Fruit fly (Drosophila melanogaster) whole organism, embryonic: Measurements from ENCODE around the gene CG17108.
A peak's percentile ranks its signal among the peaks of the same experiment; 100 is the strongest.

ENCODE experiments used
- ATbp ChIP-seq: fragments of 200-800 bp; sonication (Bioruptor generic); optimal IDR thresholded peaks from 2 replicates; lab custom pipeline; 2017; ENCODE audit warnings: missing biosample characterization, mild to moderate bottlenecking, missing genetic modification characterization, missing genetic modification reagents
- Abd-B ChIP-seq: fragments of 200-800 bp; sonication (Bioruptor generic); optimal IDR thresholded peaks from 2 replicates; lab custom pipeline; 2018; ENCODE audit warnings: missing biosample characterization, mild to moderate bottlenecking, missing genetic modification characterization, moderate library complexity
- Antp ChIP-seq: fragments of 200-800 bp; sonication (Bioruptor generic); optimal IDR thresholded peaks from 3 replicates; lab custom pipeline; 2016; ENCODE audit warnings: missing biosample characterization, missing genetic modification characterization
- CG10979 ChIP-seq: fragments of 200-800 bp; sonication (Bioruptor generic); optimal IDR thresholded peaks from 2 replicates; lab custom pipeline; 2018; ENCODE audit warnings: missing biosample characterization, mild to moderate bottlenecking, missing genetic modification characterization, moderate library complexity
- CG11085 ChIP-seq: fragments of 200-800 bp; sonication (Bioruptor generic); IDR thresholded peaks from 2 replicates; pipeline ENCODE4 v1.3.6; 2022; ENCODE audit warnings: missing biosample characterization, missing genetic modification characterization
- CG12236 ChIP-seq: fragments of 200-800 bp; sonication (Bioruptor generic); optimal IDR thresholded peaks from 2 replicates; lab custom pipeline; 2016; ENCODE audit warnings: missing biosample characterization, missing genetic modification characterization
- CG12769 ChIP-seq: fragments of 200-800 bp; sonication (Bioruptor generic); optimal IDR thresholded peaks from 2 replicates; lab custom pipeline; 2019; ENCODE audit warnings: missing biosample characterization, mild to moderate bottlenecking, missing genetic modification characterization, moderate library complexity
- CG12942 ChIP-seq: fragments of 200-800 bp; sonication (Bioruptor generic); optimal IDR thresholded peaks from 3 replicates; lab custom pipeline; 2016; ENCODE audit warnings: missing biosample characterization, missing genetic modification characterization
- CG13775 ChIP-seq: fragments of 200-800 bp; sonication (Bioruptor generic); optimal IDR thresholded peaks from 3 replicates; lab custom pipeline; 2017; ENCODE audit warnings: missing biosample characterization, mild to moderate bottlenecking, missing genetic modification characterization
- CG1603 ChIP-seq: fragments of 200-800 bp; sonication (Bioruptor generic); optimal IDR thresholded peaks from 2 replicates; lab custom pipeline; 2019; ENCODE audit warnings: missing biosample characterization, mild to moderate bottlenecking, missing genetic modification characterization, moderate library complexity
- CG17359 ChIP-seq: fragments of 200-800 bp; sonication (Bioruptor generic); optimal IDR thresholded peaks from 3 replicates; lab custom pipeline; 2018; ENCODE audit warnings: missing biosample characterization, mild to moderate bottlenecking, missing genetic modification characterization, moderate library complexity
- CG18764 ChIP-seq: fragments of 200-800 bp; sonication (Bioruptor generic); optimal IDR thresholded peaks from 3 replicates; lab custom pipeline; 2016; ENCODE audit warnings: missing biosample characterization, missing genetic modification characterization
- CG30403 ChIP-seq: fragments of 200-800 bp; sonication (Bioruptor generic); optimal IDR thresholded peaks from 3 replicates; lab custom pipeline; 2016; ENCODE audit warnings: missing biosample characterization, missing genetic modification characterization
- CG34376 ChIP-seq: fragments of 200-800 bp; sonication (Bioruptor generic); optimal IDR thresholded peaks from 2 replicates; lab custom pipeline; 2018; ENCODE audit warnings: missing biosample characterization, mild to moderate bottlenecking, missing genetic modification characterization
- CG4730 ChIP-seq: fragments of 200-800 bp; sonication (Bioruptor generic); IDR thresholded peaks from 2 replicates; pipeline ENCODE4 v1.3.6; 2022; ENCODE audit warnings: missing biosample characterization, missing genetic modification characterization
- CG6272 ChIP-seq: fragments of 200-800 bp; sonication (Bioruptor generic); IDR thresholded peaks from 2 replicates; pipeline ENCODE4 v1.3.6; 2022; ENCODE audit warnings: missing biosample characterization, missing genetic modification characterization
- CG7928 ChIP-seq: fragments of 200-800 bp; sonication (Bioruptor generic); optimal IDR thresholded peaks from 2 replicates; lab custom pipeline; 2017; ENCODE audit warnings: missing biosample characterization, mild to moderate bottlenecking, missing genetic modification characterization
- CG7987 ChIP-seq: fragments of 200-800 bp; sonication (Bioruptor generic); optimal IDR thresholded peaks from 2 replicates; lab custom pipeline; 2018; ENCODE audit warnings: missing biosample characterization, mild to moderate bottlenecking, missing genetic modification characterization, moderate library complexity
- CG8290 ChIP-seq, 3 experiments: fragments of 200-800 bp; sonication (Bioruptor generic); optimal IDR thresholded peaks; 2 replicates each; lab custom pipeline; 2016 to 2019; ENCODE audit warnings: missing biosample characterization in 3 of 3, missing genetic modification characterization in 3 of 3, mild to moderate bottlenecking in 2 of 3, moderate library complexity in 1 of 3
- CG9215 ChIP-seq: fragments of 200-800 bp; sonication (Bioruptor generic); IDR thresholded peaks from 2 replicates; pipeline ENCODE4 v1.3.6; 2022; ENCODE audit warnings: missing biosample characterization, missing genetic modification characterization
- Dfd ChIP-seq, 2 experiments: fragments of >200 bp; optimal IDR thresholded peaks; 2 replicates each; lab custom pipeline; 2017; ENCODE audit warnings: missing biosample characterization in 2 of 2, missing genetic modification characterization in 2 of 2
- Fer3 ChIP-seq: fragments of 200-800 bp; sonication (Bioruptor generic); optimal IDR thresholded peaks from 2 replicates; lab custom pipeline; 2018; ENCODE audit warnings: missing biosample characterization, mild to moderate bottlenecking, missing genetic modification characterization, moderate library complexity
- GATAe ChIP-seq: fragments of 200-800 bp; sonication (Bioruptor generic); conservative IDR thresholded peaks from 2 replicates; pipeline ENCODE4 v1.3.6; 2022; ENCODE audit warnings: missing biosample characterization, missing genetic modification characterization
- HHEX ChIP-seq: fragments of 200-800 bp; sonication (Bioruptor generic); optimal IDR thresholded peaks from 3 replicates; lab custom pipeline; 2017; ENCODE audit warnings: missing biosample characterization, mild to moderate bottlenecking, missing genetic modification characterization, missing genetic modification reagents
- Hr78 ChIP-seq, 2 experiments: fragments of 200-800 bp in 1 of 2; fragments of >200 bp in 1 of 2; sonication (Bioruptor generic) in 1 of 2; optimal IDR thresholded peaks; 2 replicates each; lab custom pipeline; 2017 to 2019; ENCODE audit warnings: missing biosample characterization in 2 of 2, missing genetic modification characterization in 2 of 2, mild to moderate bottlenecking in 1 of 2, moderate library complexity in 1 of 2
- MESR4 ChIP-seq: fragments of 200-800 bp; sonication (Bioruptor generic); optimal IDR thresholded peaks from 2 replicates; lab custom pipeline; 2018; ENCODE audit warnings: missing biosample characterization, mild to moderate bottlenecking, missing genetic modification characterization, moderate library complexity
- Mrtf ChIP-seq: fragments of 200-800 bp; sonication (Bioruptor generic); IDR thresholded peaks from 3 replicates; pipeline ENCODE4 v1.3.6; 2022; ENCODE audit warnings: missing biosample characterization, missing genetic modification characterization
- Sry-δ ChIP-seq: fragments of 200-800 bp; sonication (Bioruptor generic); optimal IDR thresholded peaks from 2 replicates; lab custom pipeline; 2016; ENCODE audit warnings: missing biosample characterization, missing genetic modification characterization
- Trl ChIP-seq, 3 experiments: fragments of >200 bp in 2 of 3; fragments of 200-800 bp in 1 of 3; sonication (Bioruptor generic) in 1 of 3; optimal IDR thresholded peaks; 2 replicates in 1 of 3; 3 replicates in 2 of 3; lab custom pipeline; 2016 to 2017; ENCODE audit warnings: missing biosample characterization in 1 of 3, missing genetic modification characterization in 1 of 3
- abd-A ChIP-seq: fragments of 200-800 bp; sonication (Bioruptor generic); optimal IDR thresholded peaks from 3 replicates; lab custom pipeline; 2019; ENCODE audit warnings: missing biosample characterization, mild to moderate bottlenecking, missing genetic modification characterization, moderate library complexity
- bbx ChIP-seq: fragments of 200-800 bp; sonication (Bioruptor generic); IDR thresholded peaks from 2 replicates; pipeline ENCODE4 v1.3.6; 2022; ENCODE audit warnings: missing biosample characterization, missing genetic modification characterization; ENCODE audit not compliant: partially characterized antibody
- chif ChIP-seq, 2 experiments: fragments of 200-800 bp; sonication (Bioruptor generic); optimal IDR thresholded peaks; 3 replicates each; lab custom pipeline; 2016; ENCODE audit warnings: missing biosample characterization in 2 of 2, missing genetic modification characterization in 2 of 2
- disco-r ChIP-seq: fragments of 200-800 bp; sonication (Bioruptor generic); optimal IDR thresholded peaks from 2 replicates; lab custom pipeline; 2016; ENCODE audit warnings: missing biosample characterization, missing genetic modification characterization
- fd96Cb ChIP-seq: fragments of 200-800 bp; sonication (Bioruptor generic); optimal IDR thresholded peaks from 2 replicates; lab custom pipeline; 2018; ENCODE audit warnings: missing biosample characterization, mild to moderate bottlenecking, missing genetic modification characterization, moderate library complexity
- ftz-f1 ChIP-seq: fragments of 200-800 bp; sonication (Bioruptor generic); optimal IDR thresholded peaks from 2 replicates; lab custom pipeline; 2016; ENCODE audit warnings: missing biosample characterization, missing genetic modification characterization
- gsb ChIP-seq: fragments of 200-800 bp; sonication (Bioruptor generic); IDR thresholded peaks from 2 replicates; pipeline ENCODE4 v1.3.6; 2022; ENCODE audit warnings: missing biosample characterization, missing genetic modification characterization
- lab ChIP-seq: fragments of 200-800 bp; sonication (Bioruptor generic); optimal IDR thresholded peaks from 3 replicates; lab custom pipeline; 2017; ENCODE audit warnings: missing biosample characterization, missing genetic modification characterization, mild to moderate bottlenecking, moderate library complexity, missing genetic modification reagents
- nerfin-2 ChIP-seq: fragments of 200-800 bp; sonication (Bioruptor generic); IDR thresholded peaks from 2 replicates; pipeline ENCODE4 v1.3.6; 2022; ENCODE audit warnings: missing biosample characterization, missing genetic modification characterization; ENCODE audit not compliant: partially characterized antibody
- org-1 ChIP-seq: fragments of 200-800 bp; sonication (Bioruptor generic); optimal IDR thresholded peaks from 2 replicates; lab custom pipeline; 2017; ENCODE audit warnings: missing biosample characterization, missing genetic modification characterization
- p53 ChIP-seq: fragments of 200-800 bp; sonication (Bioruptor generic); optimal IDR thresholded peaks from 2 replicates; lab custom pipeline; 2016; ENCODE audit warnings: missing biosample characterization, missing genetic modification characterization
- pfk ChIP-seq: fragments of 200-800 bp; sonication (Bioruptor generic); optimal IDR thresholded peaks from 2 replicates; lab custom pipeline; 2018; ENCODE audit warnings: missing biosample characterization, mild to moderate bottlenecking, missing genetic modification characterization, moderate library complexity
- pho ChIP-seq: fragments of 200-800 bp; sonication (Bioruptor generic); optimal IDR thresholded peaks from 2 replicates; lab custom pipeline; 2016; ENCODE audit warnings: missing biosample characterization, missing genetic modification characterization
- pita ChIP-seq: fragments of 200-800 bp; sonication (Bioruptor generic); optimal IDR thresholded peaks from 2 replicates; lab custom pipeline; 2017; ENCODE audit warnings: missing biosample characterization, mild to moderate bottlenecking, missing genetic modification characterization
- prd ChIP-seq, 3 experiments: fragments of >200 bp in 2 of 3; fragments of 200-800 bp in 1 of 3; sonication (Bioruptor generic) in 1 of 3; optimal IDR thresholded peaks in 2 of 3; IDR thresholded peaks in 1 of 3; 2 replicates in 2 of 3; 3 replicates in 1 of 3; pipeline versions ENCODE4 v1.3.6 to Lab custom; 2017 to 2022; ENCODE audit warnings: missing biosample characterization in 1 of 3, missing genetic modification characterization in 1 of 3
- stc ChIP-seq: fragments of 200-800 bp; sonication (Bioruptor generic); IDR thresholded peaks from 2 replicates; pipeline ENCODE4 v1.3.6; 2022; ENCODE audit warnings: missing biosample characterization, missing genetic modification characterization
- tna ChIP-seq: fragments of 200-800 bp; sonication (Bioruptor generic); IDR thresholded peaks from 2 replicates; pipeline ENCODE4 v1.3.6; 2022; ENCODE audit warnings: missing biosample characterization, missing genetic modification characterization; ENCODE audit not compliant: partially characterized antibody
- unc-4 ChIP-seq: fragments of 200-800 bp; sonication (Bioruptor generic); IDR thresholded peaks from 2 replicates; pipeline ENCODE4 v1.3.6; 2022; ENCODE audit warnings: missing biosample characterization, missing genetic modification characterization; ENCODE audit not compliant: partially characterized antibody
- vfl ChIP-seq: fragments of 200-800 bp; sonication (Bioruptor generic); optimal IDR thresholded peaks from 2 replicates; lab custom pipeline; 2016; ENCODE audit warnings: missing biosample characterization, missing genetic modification characterization

The CG17108 gene

DNA sequence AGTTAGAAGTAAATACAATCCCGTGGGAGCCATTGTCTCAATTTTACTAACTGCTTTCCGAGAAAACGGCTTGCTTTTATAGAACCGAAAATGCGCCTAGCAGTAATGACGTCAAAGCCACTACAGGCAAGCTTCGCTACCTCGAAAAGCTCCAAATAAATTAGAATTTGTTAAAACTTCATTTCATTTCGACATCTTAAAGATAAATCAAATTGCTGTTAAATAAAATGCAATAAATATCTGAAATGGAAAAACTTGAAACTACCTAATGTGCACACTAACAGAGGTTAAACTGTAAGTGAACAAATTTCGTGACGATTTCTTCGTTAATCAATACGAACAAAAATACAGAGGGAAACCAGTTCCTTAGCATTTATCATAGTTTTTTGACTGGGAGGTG lies 4.1 kb upstream of the CG17108 start, which contains the start of gene CG7300 (continued):
- peak; percentile 61 for TF ChIP-seq CG9215 (GFP tag; lab: Robert Waterston, UW)
- peak; percentile 20 for TF ChIP-seq Abd-B (GFP tag; lab: Kevin White, UChicago)
- TF ChIP-seq tna (GFP tag; lab: Robert Waterston, UW) = no peak
- TF ChIP-seq unc-4 (GFP tag; lab: Robert Waterston, UW) = no peak
- peak; percentile 38 for TF ChIP-seq CG7928
- no peak for TF ChIP-seq CG7987 (GFP tag; lab: Kevin White, UChicago)
- no peak for TF ChIP-seq Dfd (GFP tag; optimal IDR thresholded peaks at IDR 0.05; lab: Kevin White, UChicago)
- 0 out of 2 replicates have a peak, but pooled peaks have one; percentile 40 for TF ChIP-seq GATAe
- TF ChIP-seq vfl (GFP tag; lab: Kevin White, UChicago) = no peak
- TF ChIP-seq CG8290 (GFP tag; optimal IDR thresholded peaks at IDR 0.05; lab: Kevin White, UChicago) = no peak
- TF ChIP-seq CG8290 (tag; optimal IDR thresholded peaks at IDR 0.05; lab: Kevin White, UChicago) = no peak
- no peak for TF ChIP-seq prd (optimal IDR thresholded peaks at IDR 0.05; lab: Kevin White, UChicago)
- peak; percentile 66; the same call in 2 of the 3 replicates for TF ChIP-seq prd (GFP tag; IDR thresholded peaks at IDR 0.05; lab: Robert Waterston, UW)
- peak; percentile 40; the same call in 1 of the 2 replicates for TF ChIP-seq CG4730
- peak; percentile 26 to 40 for TF ChIP-seq chif (GFP tag; optimal IDR thresholded peaks at IDR 0.05; lab: Kevin White, UChicago)
- TF ChIP-seq Hr78 (GFP tag; optimal IDR thresholded peaks at IDR 0.05; lab: Kevin White, UChicago) = no peak
- TF ChIP-seq stc (GFP tag; lab: Robert Waterston, UW) = no peak; the same call in 1 of the 2 replicates
- no peak for TF ChIP-seq pita (GFP tag; lab: Kevin White, UChicago)
- peak; percentile 62 for TF ChIP-seq Fer3 (tag; lab: Kevin White, UChicago)
- TF ChIP-seq nerfin-2 (GFP tag; lab: Robert Waterston, UW) = no peak
- TF ChIP-seq gsb (GFP tag; lab: Robert Waterston, UW) = 0 out of 2 replicates have a peak, but pooled peaks have one; percentile 38
- TF ChIP-seq lab (GFP tag; lab: Kevin White, UChicago) = peak; percentile 76
- no peak for TF ChIP-seq org-1 (GFP tag; lab: Kevin White, UChicago)
- no peak for TF ChIP-seq p53 (GFP tag; lab: Kevin White, UChicago)
- no peak for TF ChIP-seq MESR4 (GFP tag; lab: Kevin White, UChicago)
- TF ChIP-seq CG11085 (GFP tag; lab: Robert Waterston, UW) = no peak; the same call in 1 of the 2 replicates
- no peak for TF ChIP-seq CG12236
- TF ChIP-seq disco-r (GFP tag; lab: Kevin White, UChicago) = no peak
- peak; percentile 36 for TF ChIP-seq pho (GFP tag; lab: Kevin White, UChicago)
- peak; percentile 29 for TF ChIP-seq ATbp (GFP tag; lab: Kevin White, UChicago)
- TF ChIP-seq Sry-δ (GFP tag; lab: Kevin White, UChicago) = no peak
- TF ChIP-seq Mrtf (GFP tag; lab: Robert Waterston, UW) = no peak
- TF ChIP-seq bbx = no peak
- TF ChIP-seq CG30403 (GFP tag; lab: Kevin White, UChicago) = peak; percentile 62
- no peak for TF ChIP-seq CG13775 (GFP tag; lab: Kevin White, UChicago)
- TF ChIP-seq Antp (GFP tag; lab: Kevin White, UChicago) = no peak
- TF ChIP-seq HHEX (GFP tag; lab: Kevin White, UChicago) = peak; percentile 35
- peak; percentile 54 for TF ChIP-seq CG10979
- no peak for TF ChIP-seq Trl (optimal IDR thresholded peaks at IDR 0.05; lab: Kevin White, UChicago)
- TF ChIP-seq Trl (GFP tag; optimal IDR thresholded peaks at IDR 0.05; lab: Kevin White, UChicago) = peak; percentile 32
- peak; percentile 38; the same call in 1 of the 2 replicates for TF ChIP-seq CG6272
- peak; percentile 61 for TF ChIP-seq CG17359 (tag; lab: Kevin White, UChicago)
- no peak for TF ChIP-seq ftz-f1 (GFP tag; lab: Kevin White, UChicago)
- TF ChIP-seq CG12769 (tag; lab: Kevin White, UChicago) = peak; percentile 53
- TF ChIP-seq CG12942 (GFP tag; lab: Kevin White, UChicago) = peak; percentile 12
- TF ChIP-seq CG1603 (tag; lab: Kevin White, UChicago) = peak; percentile 48
- TF ChIP-seq fd96Cb (tag; lab: Kevin White, UChicago) = peak; percentile 52
- TF ChIP-seq pfk (GFP tag; lab: Kevin White, UChicago) = no peak
- TF ChIP-seq CG18764 (GFP tag; lab: Kevin White, UChicago) = no peak
- no peak for TF ChIP-seq CG34376 (GFP tag; lab: Kevin White, UChicago)
- no peak for TF ChIP-seq abd-A (tag; lab: Kevin White, UChicago)
